Fruit fly (Drosophila melanogaster): Measurements from ENCODE around the gene Rpn12R.

Gene Rpn12R

DNA sequence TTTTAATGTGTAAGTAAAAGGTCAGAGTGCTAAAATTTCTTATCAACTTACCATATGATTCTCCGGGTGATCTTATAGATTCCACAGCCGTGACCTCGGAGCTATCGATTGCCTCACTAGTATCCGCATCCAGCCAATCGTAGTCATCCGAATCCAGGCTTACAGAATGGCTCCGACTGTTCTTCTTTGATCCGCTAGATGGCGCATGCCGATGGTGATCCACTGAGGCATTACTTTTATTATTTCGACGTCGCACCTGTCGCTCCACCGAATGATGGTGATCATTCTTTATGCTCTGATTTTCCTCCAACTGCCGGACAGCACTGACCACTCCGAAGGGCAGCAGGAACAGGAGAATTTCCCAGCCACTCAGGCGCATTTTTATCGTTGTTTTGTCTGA lies 31.2 kb downstream of the Rpn12R start:
- peak; percentile 80 for TF ChIP-seq CTCF (GFP tag; optimal IDR thresholded peaks at IDR 0.05)
- TF ChIP-seq CG9932 (GFP tag; IDR thresholded peaks at IDR 0.05) = no peak
- 0 out of 3 replicates have a peak, but pooled peaks have one; percentile 37 for TF ChIP-seq CG2199 (GFP tag; IDR thresholded peaks at IDR 0.05)
- TF ChIP-seq CG10979 (tag; optimal IDR thresholded peaks at IDR 0.05) = peak; percentile 48
- 0 out of 3 replicates have a peak, but pooled peaks have one; percentile 40 for TF ChIP-seq hb (GFP tag; IDR thresholded peaks at IDR 0.05; ENCODE audit: partially characterized antibody)

DNA sequence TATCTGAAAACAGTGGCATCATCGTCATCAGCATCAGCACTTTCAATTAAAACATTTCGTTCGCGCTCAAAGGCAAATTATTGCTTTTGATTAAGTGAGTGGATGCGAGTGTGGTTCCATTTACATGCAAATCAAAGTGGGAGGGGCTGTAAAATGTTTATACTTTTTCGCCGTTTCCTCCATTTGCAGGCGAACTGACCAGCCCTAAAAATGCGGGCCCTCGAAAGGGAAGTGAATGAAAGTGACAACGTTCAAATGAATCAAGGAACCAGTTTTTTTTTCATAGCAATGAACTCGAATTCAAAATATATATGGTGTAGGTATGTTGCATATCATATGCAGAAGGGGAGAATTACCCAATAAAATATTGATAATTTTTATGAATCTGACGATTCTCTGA lies 31.8 kb downstream of the Rpn12R start:
- peak; percentile 17; the same call in 2 of the 3 replicates for TF ChIP-seq CG2199 (GFP tag; IDR thresholded peaks at IDR 0.05)
- no peak for TF ChIP-seq Spps (tag; optimal IDR thresholded peaks at IDR 0.05)
- no peak for TF ChIP-seq CG1602 (GFP tag; optimal IDR thresholded peaks at IDR 0.05)
- peak in 1 of 2 experiments; percentile 20 for TF ChIP-seq eve (GFP tag; optimal IDR thresholded peaks at IDR 0.05)
- TF ChIP-seq Blimp-1 (GFP tag; optimal IDR thresholded peaks at IDR 0.05) = peak; percentile 81
- TF ChIP-seq CG15514 (GFP tag; optimal IDR thresholded peaks at IDR 0.05) = peak; percentile 16
- TF ChIP-seq gcm (GFP tag; optimal IDR thresholded peaks at IDR 0.05) = peak; percentile 66
- no peak for TF ChIP-seq sim (GFP tag; IDR thresholded peaks at IDR 0.05)
- TF ChIP-seq CG16815 (GFP tag; optimal IDR thresholded peaks at IDR 0.05) = no peak
- no peak for TF ChIP-seq Dip3 (GFP tag; optimal IDR thresholded peaks at IDR 0.05)
- no peak for TF ChIP-seq fu2 (GFP tag; optimal IDR thresholded peaks at IDR 0.05)

DNA sequence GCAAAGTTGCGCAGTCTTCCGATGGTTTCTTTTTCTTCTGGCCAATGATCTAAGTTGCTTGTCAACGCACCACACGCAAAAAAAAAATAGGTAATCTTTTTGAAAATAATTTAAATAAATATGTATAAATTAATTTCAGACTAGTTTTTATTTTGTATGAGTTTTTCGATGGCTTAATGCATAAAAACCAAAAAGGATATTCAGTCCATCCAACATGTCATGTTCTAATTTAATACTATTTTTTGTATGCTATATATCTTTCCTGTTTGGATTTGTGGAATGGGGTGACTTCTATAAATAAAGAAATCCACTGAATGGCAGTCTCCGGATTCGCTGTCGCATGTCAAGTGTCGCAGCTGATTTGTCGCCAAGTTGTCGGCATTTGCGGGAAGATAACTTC lies 32.7 kb downstream of the Rpn12R start:
- TF ChIP-seq CG11398 (GFP tag; optimal IDR thresholded peaks at IDR 0.05) = no peak
- no peak for TF ChIP-seq CG15601 (tag; optimal IDR thresholded peaks at IDR 0.05)
- no peak for TF ChIP-seq Dek (tag; optimal IDR thresholded peaks at IDR 0.05)
- TF ChIP-seq grau (tag; optimal IDR thresholded peaks at IDR 0.05) = peak; percentile 5
- TF ChIP-seq CG9817 (tag; optimal IDR thresholded peaks at IDR 0.05) = no peak
- no peak for TF ChIP-seq pnt (GFP tag; optimal IDR thresholded peaks at IDR 0.05)
- TF ChIP-seq CG16779 (GFP tag; IDR thresholded peaks at IDR 0.05) = no peak
- TF ChIP-seq zen (tag; optimal IDR thresholded peaks at IDR 0.05) = no peak
- no peak for TF ChIP-seq CG14710 (tag; optimal IDR thresholded peaks at IDR 0.05)
- peak; percentile 9; the same call in 1 of the 2 replicates for TF ChIP-seq CG32772 (GFP tag; IDR thresholded peaks at IDR 0.05)
- no peak for TF ChIP-seq Sox100B (GFP tag; optimal IDR thresholded peaks at IDR 0.05)
- TF ChIP-seq D19A (tag; optimal IDR thresholded peaks at IDR 0.05) = no peak
- TF ChIP-seq Usf (GFP tag; optimal IDR thresholded peaks at IDR 0.05) = no peak
- no peak for TF ChIP-seq zfh1 (GFP tag; IDR thresholded peaks at IDR 0.05)
- no peak for TF ChIP-seq Taf1 (GFP tag; IDR thresholded peaks at IDR 0.05)
- no peak for TF ChIP-seq CG10366 (GFP tag; IDR thresholded peaks at IDR 0.05)
- TF ChIP-seq fd102C (GFP tag; optimal IDR thresholded peaks at IDR 0.05) = no peak
- no peak for TF ChIP-seq CG1602 (GFP tag; optimal IDR thresholded peaks at IDR 0.05)
- TF ChIP-seq CG5180 (GFP tag; optimal IDR thresholded peaks at IDR 0.05) = no peak
- no peak for TF ChIP-seq CG8944 (GFP tag; optimal IDR thresholded peaks at IDR 0.05)
- TF ChIP-seq CG11085 (GFP tag; IDR thresholded peaks at IDR 0.05) = no peak
- TF ChIP-seq kay (GFP tag; optimal IDR thresholded peaks at IDR 0.05) = no peak
- 0 out of 2 replicates have a peak, but pooled peaks have one; percentile 22 for TF ChIP-seq CG31441 (GFP tag; IDR thresholded peaks at IDR 0.05)
- TF ChIP-seq da (GFP tag; optimal IDR thresholded peaks at IDR 0.05) = no peak
- TF ChIP-seq CG7271 (tag; optimal IDR thresholded peaks at IDR 0.05) = no peak
- no peak for TF ChIP-seq ERR (GFP tag; optimal IDR thresholded peaks at IDR 0.05)
- TF ChIP-seq CG17385 (GFP tag; optimal IDR thresholded peaks at IDR 0.05) = no peak
- TF ChIP-seq CG13894 (tag; optimal IDR thresholded peaks at IDR 0.05) = no peak
- peak; percentile 19 for TF ChIP-seq dmrt99B (tag; optimal IDR thresholded peaks at IDR 0.05)
- no peak for TF ChIP-seq CG10959 (GFP tag; IDR thresholded peaks at IDR 0.05)
- TF ChIP-seq CG32767 (GFP tag; IDR thresholded peaks at IDR 0.05) = no peak
- no peak for TF ChIP-seq CG12299 (tag; optimal IDR thresholded peaks at IDR 0.05)
- TF ChIP-seq CG10654 (GFP tag; optimal IDR thresholded peaks at IDR 0.05) = no peak
- no peak for TF ChIP-seq CG4617 (GFP tag; optimal IDR thresholded peaks at IDR 0.05; ENCODE audit: borderline replicate concordance)
- no peak for TF ChIP-seq Ravus (GFP tag; IDR thresholded peaks at IDR 0.05)
